Worm (Caenorhabditis elegans): Measurements from ENCODE around the gene F53A2.9.

ce11 chrIII:13341275-13341626, 17.9 kb downstream of the F53A2.9 start, which contains the start of gene nud-1:
- TF ChIP-seq jun-1 (tag; optimal IDR thresholded peaks at IDR 0.05) (no peak), nhr-25 (tag; optimal IDR thresholded peaks at IDR 0.05; ENCODE audit: borderline replicate concordance, insufficient read depth) (no peak), hlh-30 (tag; optimal IDR thresholded peaks at IDR 0.05; ENCODE audit: insufficient read depth) (no peak), mdl-1 (tag; optimal IDR thresholded peaks at IDR 0.05) (no peak)
